Fruit fly (Drosophila melanogaster): Measurements from ENCODE around the gene DIP-epsilon.
A peak's percentile ranks its signal among the peaks of the same experiment; 100 is the strongest.

Gene DIP-epsilon

DNA sequence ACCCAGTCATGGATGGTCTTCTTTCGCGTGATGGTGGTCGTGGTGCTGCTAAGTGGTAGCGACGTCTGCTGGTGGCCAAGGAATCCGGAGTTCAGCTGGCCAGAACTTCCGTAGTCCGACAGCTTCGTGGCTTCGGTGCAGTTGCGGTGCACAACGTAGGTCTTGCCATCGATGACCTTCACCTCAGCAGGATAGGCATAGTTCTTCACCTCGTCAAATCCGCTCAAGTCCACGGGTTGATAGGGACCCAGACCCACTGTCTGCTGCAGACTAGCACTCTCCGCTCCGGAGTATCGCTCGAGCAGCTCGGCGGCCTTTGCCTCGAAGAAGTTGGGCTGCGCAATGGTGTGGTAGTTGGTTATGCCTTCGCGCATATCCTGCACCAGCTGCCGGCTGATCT is 10.4 kb upstream of the DIP-epsilon start:
- TF ChIP-seq Hr96 (GFP tag; optimal IDR thresholded peaks at IDR 0.05) = no peak
- no peak for TF ChIP-seq Clk (GFP tag; optimal IDR thresholded peaks at IDR 0.05)
- TF ChIP-seq CG33017 (tag; optimal IDR thresholded peaks at IDR 0.05) = no peak
- TF ChIP-seq CG12768 (GFP tag; optimal IDR thresholded peaks at IDR 0.05) = no peak

DNA sequence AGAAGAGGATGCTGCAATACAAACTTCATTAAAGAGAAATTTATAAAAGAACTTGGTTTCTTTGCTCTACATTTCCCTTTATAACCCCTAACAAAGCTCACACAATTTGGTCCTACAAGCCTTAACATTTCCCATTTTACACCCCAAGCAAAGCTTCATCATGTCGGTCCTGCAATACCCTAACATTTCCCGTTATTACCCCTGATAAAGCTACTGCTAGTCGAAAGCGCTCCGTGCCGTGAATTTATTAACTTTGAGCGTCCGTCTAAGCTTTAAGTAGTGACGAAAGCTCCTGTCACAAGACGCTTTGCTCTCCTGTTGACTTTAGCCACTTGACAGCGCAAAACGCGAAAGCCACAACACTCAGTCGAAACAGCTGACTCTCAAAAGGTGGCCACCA is 827 bp upstream of the DIP-epsilon start, which contains the start of gene CG13982:
Gene CG13982 (plus strand): TSS at position 363 of the 400 bp plus-strand sequence.
- TF ChIP-seq Hr96 (GFP tag; optimal IDR thresholded peaks at IDR 0.05) (no peak), Crg-1 (GFP tag; optimal IDR thresholded peaks at IDR 0.05) (no peak), pad (GFP tag; optimal IDR thresholded peaks at IDR 0.05) (peak; percentile 93), CG14711 (tag; optimal IDR thresholded peaks at IDR 0.05) (no peak), kay (GFP tag; ENCODE audit: borderline replicate concordance) (no peak)

- TF ChIP-seq CG1620 (GFP tag; optimal IDR thresholded peaks at IDR 0.05) (no peak), toe (GFP tag; optimal IDR thresholded peaks at IDR 0.05) (no peak), CG7101 (tag; optimal IDR thresholded peaks at IDR 0.05) (no peak), pad (GFP tag; optimal IDR thresholded peaks at IDR 0.05) (no peak), Crg-1 (GFP tag; optimal IDR thresholded peaks at IDR 0.05) (no peak), CG11617 (GFP tag; optimal IDR thresholded peaks at IDR 0.05) (no peak)
Observed at dm6 chr2L:6397149-6397548, 14.0 kb downstream of the DIP-epsilon start, which contains the start of gene CG42369. Gene CG42369, minus strand, starts transcription at chr2L:6397249.

- TF ChIP-seq CG33017 (tag; optimal IDR thresholded peaks at IDR 0.05) = no peak
- no peak for TF ChIP-seq tj (GFP tag; optimal IDR thresholded peaks at IDR 0.05)
- no peak for TF ChIP-seq kay (GFP tag; ENCODE audit: borderline replicate concordance)
- no peak for TF ChIP-seq cnc (optimal IDR thresholded peaks at IDR 0.05)
- TF ChIP-seq pad (GFP tag; optimal IDR thresholded peaks at IDR 0.05) = no peak
- no peak for TF ChIP-seq CG1620 (GFP tag; optimal IDR thresholded peaks at IDR 0.05)
- no peak for TF ChIP-seq Mnt (GFP tag; optimal IDR thresholded peaks at IDR 0.05)
- no peak for TF ChIP-seq CG14711 (tag; optimal IDR thresholded peaks at IDR 0.05)
- TF ChIP-seq CG11617 (GFP tag; optimal IDR thresholded peaks at IDR 0.05) = no peak
- TF ChIP-seq CG5204 (GFP tag; optimal IDR thresholded peaks at IDR 0.05) = no peak
- TF ChIP-seq Hr96 (GFP tag; optimal IDR thresholded peaks at IDR 0.05) = no peak
- no peak for TF ChIP-seq CG12768 (GFP tag; optimal IDR thresholded peaks at IDR 0.05)
- no peak for TF ChIP-seq CG7101 (tag; optimal IDR thresholded peaks at IDR 0.05)
- TF ChIP-seq bab1 (GFP tag; optimal IDR thresholded peaks at IDR 0.05) = no peak
- TF ChIP-seq toe (GFP tag; optimal IDR thresholded peaks at IDR 0.05) = no peak
- TF ChIP-seq Clk (GFP tag; optimal IDR thresholded peaks at IDR 0.05) = no peak
Observed at dm6 chr2L:6391469-6391868, 19.7 kb downstream of the DIP-epsilon start.

DNA sequence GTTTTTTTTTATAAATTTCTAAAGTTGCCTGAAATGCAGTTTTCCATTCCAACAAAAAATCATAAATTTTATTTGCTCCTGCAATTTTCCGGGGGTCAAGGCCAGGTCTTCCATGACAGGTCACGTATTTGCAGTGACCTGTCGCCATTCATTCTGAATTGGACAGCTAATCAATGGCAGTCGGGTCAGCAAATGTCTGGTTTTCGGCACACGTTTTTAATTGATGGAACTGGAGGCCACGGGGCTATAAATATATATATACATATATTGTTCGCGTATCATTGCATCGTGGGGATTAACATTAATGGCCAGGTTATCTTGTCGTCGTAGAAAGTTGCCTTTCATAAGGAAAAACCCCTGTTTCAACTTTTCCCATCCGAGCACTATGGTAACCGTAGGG is 24.1 kb downstream of the DIP-epsilon start:
- no peak for TF ChIP-seq Hr96 (GFP tag; optimal IDR thresholded peaks at IDR 0.05)
- TF ChIP-seq Clk (GFP tag; optimal IDR thresholded peaks at IDR 0.05) = no peak
- TF ChIP-seq cic (GFP tag; optimal IDR thresholded peaks at IDR 0.05) = no peak
- no peak for TF ChIP-seq kay (GFP tag; ENCODE audit: borderline replicate concordance)
- no peak for TF ChIP-seq CG14711 (tag; optimal IDR thresholded peaks at IDR 0.05)
- no peak for TF ChIP-seq toe (GFP tag; optimal IDR thresholded peaks at IDR 0.05)
- no peak for TF ChIP-seq cnc (optimal IDR thresholded peaks at IDR 0.05)
- TF ChIP-seq CG11617 (GFP tag; optimal IDR thresholded peaks at IDR 0.05) = no peak
- TF ChIP-seq Crg-1 (GFP tag; optimal IDR thresholded peaks at IDR 0.05) = no peak
- TF ChIP-seq CG12768 (GFP tag; optimal IDR thresholded peaks at IDR 0.05) = no peak
- no peak for TF ChIP-seq CG7045 (GFP tag; optimal IDR thresholded peaks at IDR 0.05)
- TF ChIP-seq tj (GFP tag; optimal IDR thresholded peaks at IDR 0.05) = no peak
- no peak for TF ChIP-seq CG7101 (tag; optimal IDR thresholded peaks at IDR 0.05)
- TF ChIP-seq bab1 (GFP tag; optimal IDR thresholded peaks at IDR 0.05) = no peak
- TF ChIP-seq Mnt (GFP tag; optimal IDR thresholded peaks at IDR 0.05) = no peak
- TF ChIP-seq CG5204 (GFP tag; optimal IDR thresholded peaks at IDR 0.05) = no peak
- TF ChIP-seq CG33017 (tag; optimal IDR thresholded peaks at IDR 0.05) = no peak
- no peak for TF ChIP-seq CG1620 (GFP tag; optimal IDR thresholded peaks at IDR 0.05)
- no peak for TF ChIP-seq pad (GFP tag; optimal IDR thresholded peaks at IDR 0.05)

DNA sequence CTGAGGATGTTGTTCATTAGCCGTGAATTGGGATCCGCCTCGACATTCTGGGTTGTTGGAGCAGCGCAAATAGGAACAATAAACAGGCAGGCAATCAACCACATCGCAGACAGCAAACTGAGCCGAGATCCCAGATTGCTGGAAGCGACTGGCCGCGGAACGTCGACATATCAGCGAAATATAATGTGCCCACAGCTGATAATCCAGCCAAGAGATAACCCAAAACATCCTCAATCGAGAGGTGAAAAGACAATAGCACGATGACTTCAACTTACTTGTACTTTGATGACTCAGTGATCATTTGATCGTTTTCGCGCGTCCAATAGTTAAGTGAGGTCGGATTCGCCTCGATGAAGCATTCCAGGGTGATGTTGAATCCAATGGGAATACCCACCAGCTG is 25.7 kb downstream of the DIP-epsilon start, which contains the start of gene Nepl6:
Gene Nepl6 (minus strand): TSS at position 104 of the 400 bp plus-strand sequence.
- no peak for TF ChIP-seq ovo (GFP tag; optimal IDR thresholded peaks at IDR 0.05)
- TF ChIP-seq Hr96 (GFP tag; optimal IDR thresholded peaks at IDR 0.05) = no peak
- TF ChIP-seq tj (GFP tag; optimal IDR thresholded peaks at IDR 0.05) = no peak
- TF ChIP-seq CG7101 (tag; optimal IDR thresholded peaks at IDR 0.05) = no peak
- no peak for TF ChIP-seq CG11617 (GFP tag; optimal IDR thresholded peaks at IDR 0.05)
- no peak for TF ChIP-seq CG1620 (GFP tag; optimal IDR thresholded peaks at IDR 0.05)
- no peak for TF ChIP-seq CG5204 (GFP tag; optimal IDR thresholded peaks at IDR 0.05)

DNA sequence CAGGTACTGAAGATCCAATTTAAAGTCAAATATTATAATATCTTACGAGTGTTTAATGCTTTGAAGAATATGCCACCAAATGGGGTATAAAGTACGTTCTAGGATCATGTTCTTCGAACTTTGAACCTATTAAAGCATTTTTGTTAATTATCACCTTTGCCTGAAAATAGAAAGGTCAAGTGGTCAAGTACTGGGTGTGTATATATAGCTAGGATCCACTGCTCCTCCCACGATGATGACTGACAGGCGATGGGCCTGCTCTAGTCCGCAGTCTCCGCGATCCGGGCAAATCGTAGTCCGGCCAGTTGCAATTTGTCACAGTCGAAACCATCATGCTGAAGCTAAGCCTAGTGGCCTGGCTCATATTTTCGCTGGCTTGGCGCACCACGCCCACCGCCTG is 30.2 kb downstream of the DIP-epsilon start, which contains the start of gene Nepl5:
Gene Nepl5 (plus strand): TSS at position 301 of the 400 bp plus-strand sequence.
- no peak for TF ChIP-seq cic (GFP tag; optimal IDR thresholded peaks at IDR 0.05)
- no peak for TF ChIP-seq CG7045 (GFP tag; optimal IDR thresholded peaks at IDR 0.05)
- TF ChIP-seq CG33017 (tag; optimal IDR thresholded peaks at IDR 0.05) = no peak
- TF ChIP-seq cnc (optimal IDR thresholded peaks at IDR 0.05) = no peak
- TF ChIP-seq CG1620 (GFP tag; optimal IDR thresholded peaks at IDR 0.05) = no peak
- TF ChIP-seq CG5204 (GFP tag; optimal IDR thresholded peaks at IDR 0.05) = no peak
- TF ChIP-seq CG11617 (GFP tag; optimal IDR thresholded peaks at IDR 0.05) = no peak
- no peak for TF ChIP-seq Hr96 (GFP tag; optimal IDR thresholded peaks at IDR 0.05)
- no peak for TF ChIP-seq Mnt (GFP tag; optimal IDR thresholded peaks at IDR 0.05)
- TF ChIP-seq toe (GFP tag; optimal IDR thresholded peaks at IDR 0.05) = no peak
- TF ChIP-seq pad (GFP tag; optimal IDR thresholded peaks at IDR 0.05) = no peak
- no peak for TF ChIP-seq kay (GFP tag; ENCODE audit: borderline replicate concordance)
- TF ChIP-seq bab1 (GFP tag; optimal IDR thresholded peaks at IDR 0.05) = no peak
- no peak for TF ChIP-seq tj (GFP tag; optimal IDR thresholded peaks at IDR 0.05)
- no peak for TF ChIP-seq ovo (GFP tag; optimal IDR thresholded peaks at IDR 0.05)

All from whole organism, adult.